Fruit fly (Drosophila melanogaster) whole organism, embryonic: ENCODE measurements around the gene bon.
A peak's percentile ranks its signal among the peaks of the same experiment; 100 is the strongest.

Experiments
- Antp ChIP-seq: fragments of 200-800 bp; sonication (Bioruptor generic); optimal IDR thresholded peaks from 3 replicates; lab custom pipeline; 2016; ENCODE audit warnings: missing biosample characterization, missing genetic modification characterization
- Atf6 ChIP-seq: fragments of 200-800 bp; sonication (Bioruptor generic); IDR thresholded peaks from 2 replicates; pipeline ENCODE4 v1.3.6; 2022; ENCODE audit warnings: missing biosample characterization, missing genetic modification characterization
- Blimp-1 ChIP-seq: fragments of 200-800 bp; sonication (Bioruptor generic); optimal IDR thresholded peaks from 3 replicates; lab custom pipeline; 2018; ENCODE audit warnings: missing biosample characterization, missing genetic modification characterization, mild to moderate bottlenecking, moderate library complexity, missing genetic modification reagents
- CG1024 ChIP-seq: fragments of 200-800 bp; sonication (Bioruptor generic); IDR thresholded peaks from 2 replicates; pipeline ENCODE4 v1.3.6; 2022; ENCODE audit warnings: missing biosample characterization, missing genetic modification characterization
- CG10543 ChIP-seq: fragments of 200-800 bp; sonication (Bioruptor generic); optimal IDR thresholded peaks from 3 replicates; lab custom pipeline; 2017; ENCODE audit warnings: missing biosample characterization, mild to moderate bottlenecking, missing genetic modification characterization, moderate library complexity
- CG11085 ChIP-seq: fragments of 200-800 bp; sonication (Bioruptor generic); IDR thresholded peaks from 2 replicates; pipeline ENCODE4 v1.3.6; 2022; ENCODE audit warnings: missing biosample characterization, missing genetic modification characterization
- CG11247 ChIP-seq: fragments of 200-800 bp; sonication (Bioruptor generic); IDR thresholded peaks from 2 replicates; pipeline ENCODE4 v1.3.6; 2022; ENCODE audit warnings: missing biosample characterization, missing genetic modification characterization
- CG11696 ChIP-seq: fragments of 200-800 bp; sonication (Bioruptor generic); IDR thresholded peaks from 2 replicates; pipeline ENCODE4 v1.3.6; 2022; ENCODE audit warnings: missing biosample characterization, missing genetic modification characterization
- CG13775 ChIP-seq: fragments of 200-800 bp; sonication (Bioruptor generic); optimal IDR thresholded peaks from 3 replicates; lab custom pipeline; 2017; ENCODE audit warnings: missing biosample characterization, mild to moderate bottlenecking, missing genetic modification characterization
- CG14014 ChIP-seq: fragments of 200-800 bp; sonication (Bioruptor generic); IDR thresholded peaks from 2 replicates; pipeline ENCODE4 v1.3.6; 2022; ENCODE audit warnings: missing biosample characterization, missing genetic modification characterization
- CG14710 ChIP-seq: fragments of 200-800 bp; sonication (Bioruptor generic); optimal IDR thresholded peaks from 3 replicates; lab custom pipeline; 2019; ENCODE audit warnings: missing biosample characterization, mild to moderate bottlenecking, missing genetic modification characterization, moderate library complexity
- CG15011 ChIP-seq: fragments of 200-800 bp; sonication (Bioruptor generic); optimal IDR thresholded peaks from 3 replicates; lab custom pipeline; 2018; ENCODE audit warnings: missing biosample characterization, mild to moderate bottlenecking, missing genetic modification characterization
- CG17385 ChIP-seq: fragments of 200-800 bp; sonication (Bioruptor generic); optimal IDR thresholded peaks from 3 replicates; lab custom pipeline; 2018; ENCODE audit warnings: missing biosample characterization, mild to moderate bottlenecking, missing genetic modification characterization
- CG17568 ChIP-seq: fragments of 200-800 bp; sonication (Bioruptor generic); optimal IDR thresholded peaks from 2 replicates; lab custom pipeline; 2018; ENCODE audit warnings: missing biosample characterization, mild to moderate bottlenecking, missing genetic modification characterization, moderate library complexity
- CG2116 ChIP-seq: fragments of 200-800 bp; sonication (Bioruptor generic); optimal IDR thresholded peaks from 3 replicates; lab custom pipeline; 2018; ENCODE audit warnings: missing biosample characterization, mild to moderate bottlenecking, missing genetic modification characterization
- CG32767 ChIP-seq: fragments of 200-800 bp; sonication (Bioruptor generic); IDR thresholded peaks from 2 replicates; pipeline ENCODE4 v1.3.6; 2022; ENCODE audit warnings: missing biosample characterization, missing genetic modification characterization
- CG34224 ChIP-seq: fragments of 200-800 bp; sonication (Bioruptor generic); IDR thresholded peaks from 3 replicates; pipeline ENCODE4 v1.3.6; 2022; ENCODE audit warnings: missing biosample characterization, missing genetic modification characterization; ENCODE audit not compliant: partially characterized antibody
- CG3995 ChIP-seq: fragments of 200-800 bp; sonication (Bioruptor generic); optimal IDR thresholded peaks from 3 replicates; lab custom pipeline; 2016; ENCODE audit warnings: missing biosample characterization, missing genetic modification characterization
- CG4820 ChIP-seq: fragments of 200-800 bp; sonication (Bioruptor generic); optimal IDR thresholded peaks from 3 replicates; lab custom pipeline; 2016; ENCODE audit warnings: missing biosample characterization, missing genetic modification characterization
- CG6175 ChIP-seq: fragments of 200-800 bp; sonication (Bioruptor generic); IDR thresholded peaks from 3 replicates; pipeline ENCODE4 v1.3.6; 2022; ENCODE audit warnings: missing biosample characterization, missing genetic modification characterization
- CG7987 ChIP-seq: fragments of 200-800 bp; sonication (Bioruptor generic); optimal IDR thresholded peaks from 2 replicates; lab custom pipeline; 2018; ENCODE audit warnings: missing biosample characterization, mild to moderate bottlenecking, missing genetic modification characterization, moderate library complexity
- CG8359 ChIP-seq: fragments of 200-800 bp; sonication (Bioruptor generic); optimal IDR thresholded peaks from 2 replicates; lab custom pipeline; 2017; ENCODE audit warnings: missing biosample characterization, mild to moderate bottlenecking, missing genetic modification characterization, borderline replicate concordance
- CG9609 ChIP-seq: fragments of 200-800 bp; sonication (Bioruptor generic); optimal IDR thresholded peaks from 3 replicates; lab custom pipeline; 2016; ENCODE audit warnings: missing biosample characterization, missing genetic modification characterization
- D19B ChIP-seq: fragments of 200-800 bp; sonication (Bioruptor generic); optimal IDR thresholded peaks from 2 replicates; lab custom pipeline; 2017; ENCODE audit warnings: missing biosample characterization, mild to moderate bottlenecking, missing genetic modification characterization
- Ets65A ChIP-seq: fragments of 200-800 bp; sonication (Bioruptor generic); peaks from one replicate; lab custom pipeline; 2016; ENCODE audit warnings: missing biosample characterization, missing genetic modification characterization
- Fer3 ChIP-seq: fragments of 200-800 bp; sonication (Bioruptor generic); optimal IDR thresholded peaks from 2 replicates; lab custom pipeline; 2018; ENCODE audit warnings: missing biosample characterization, mild to moderate bottlenecking, missing genetic modification characterization, moderate library complexity
- Gsc ChIP-seq: fragments of 200-800 bp; sonication (Bioruptor generic); IDR thresholded peaks from 2 replicates; pipeline ENCODE4 v1.3.6; 2022; ENCODE audit warnings: missing biosample characterization, missing genetic modification characterization
- Gug ChIP-seq: fragments of 200-800 bp; sonication (Bioruptor generic); IDR thresholded peaks from 4 replicates; pipeline ENCODE4 v1.3.6; 2022; ENCODE audit warnings: missing biosample characterization, missing genetic modification characterization
- HmgD ChIP-seq: fragments of 200-800 bp; sonication (Bioruptor generic); optimal IDR thresholded peaks from 3 replicates; lab custom pipeline; 2016; ENCODE audit warnings: missing biosample characterization, missing genetic modification characterization
- Med ChIP-seq: fragments of 200-800 bp; sonication (Bioruptor generic); peaks from one replicate; lab custom pipeline; 2016; ENCODE audit warnings: missing biosample characterization, missing genetic modification characterization, mild to moderate bottlenecking, inconsistent platforms, moderate library complexity
- Six4 ChIP-seq: fragments of 200-800 bp; sonication (Bioruptor generic); optimal IDR thresholded peaks from 2 replicates; lab custom pipeline; 2016; ENCODE audit warnings: missing biosample characterization, missing genetic modification characterization
- YL-1 ChIP-seq: fragments of 200-800 bp; sonication (Bioruptor generic); optimal IDR thresholded peaks from 3 replicates; lab custom pipeline; 2017; ENCODE audit warnings: missing biosample characterization, mild to moderate bottlenecking, missing genetic modification characterization
- cato ChIP-seq: fragments of 200-800 bp; sonication (Bioruptor generic); optimal IDR thresholded peaks from 2 replicates; lab custom pipeline; 2016; ENCODE audit warnings: missing biosample characterization, missing genetic modification characterization, borderline replicate concordance
- caup ChIP-seq: fragments of 200-800 bp; sonication (Bioruptor generic); optimal IDR thresholded peaks from 3 replicates; lab custom pipeline; 2017; ENCODE audit warnings: missing biosample characterization, mild to moderate bottlenecking, missing genetic modification characterization, moderate library complexity; ENCODE audit not compliant: severe bottlenecking
- ci ChIP-seq: fragments of 200-800 bp; sonication (Bioruptor generic); IDR thresholded peaks from 3 replicates; pipeline ENCODE4 v1.3.6; 2022; ENCODE audit warnings: missing biosample characterization, missing genetic modification characterization
- dati ChIP-seq: fragments of 200-800 bp; sonication (Bioruptor generic); IDR thresholded peaks from 2 replicates; pipeline ENCODE4 v1.3.6; 2022; ENCODE audit warnings: missing biosample characterization, missing genetic modification characterization
- dmrt11E ChIP-seq: fragments of 200-800 bp; sonication (Bioruptor generic); optimal IDR thresholded peaks from 3 replicates; lab custom pipeline; 2018; ENCODE audit warnings: missing biosample characterization, mild to moderate bottlenecking, missing genetic modification characterization, moderate library complexity
- ems ChIP-seq: fragments of 200-800 bp; sonication (Bioruptor generic); optimal IDR thresholded peaks from 3 replicates; lab custom pipeline; 2016; ENCODE audit warnings: missing biosample characterization, missing genetic modification characterization
- fd3F ChIP-seq: fragments of 200-800 bp; sonication (Bioruptor generic); optimal IDR thresholded peaks from 2 replicates; lab custom pipeline; 2018; ENCODE audit warnings: missing biosample characterization, mild to moderate bottlenecking, missing genetic modification characterization, moderate library complexity
- hb ChIP-seq: fragments of 200-800 bp; sonication (Bioruptor generic); IDR thresholded peaks from 3 replicates; pipeline ENCODE4 v1.3.6; 2022; ENCODE audit warnings: missing biosample characterization, missing genetic modification characterization; ENCODE audit not compliant: partially characterized antibody
- kay ChIP-seq: fragments of 200-800 bp; sonication (Bioruptor generic); optimal IDR thresholded peaks from 2 replicates; lab custom pipeline; 2016; ENCODE audit warnings: missing biosample characterization, missing genetic modification characterization
- maf-S ChIP-seq: fragments of 200-800 bp; sonication (Bioruptor generic); optimal IDR thresholded peaks from 2 replicates; lab custom pipeline; 2016; ENCODE audit warnings: missing biosample characterization, missing genetic modification characterization
- odd ChIP-seq: fragments of 200-800 bp; sonication (Bioruptor generic); optimal IDR thresholded peaks from 2 replicates; lab custom pipeline; 2017; ENCODE audit warnings: missing biosample characterization, mild to moderate bottlenecking, missing genetic modification characterization
- onecut ChIP-seq: fragments of 200-800 bp; sonication (Bioruptor generic); IDR thresholded peaks from 2 replicates; pipeline ENCODE4 v1.3.6; 2022; ENCODE audit warnings: missing biosample characterization, missing genetic modification characterization
- pan ChIP-seq, 4 experiments: fragments of >200 bp in 3 of 4; fragments of 200-800 bp in 1 of 4; sonication (Bioruptor generic) in 1 of 4; optimal IDR thresholded peaks in 3 of 4; IDR thresholded peaks in 1 of 4; 2 replicates each; pipeline versions ENCODE4 v1.3.6 to Lab custom; 2017 to 2022; ENCODE audit warnings: missing biosample characterization in 2 of 4, missing genetic modification characterization in 2 of 4, mixed read lengths in 1 of 4
- pho ChIP-seq: fragments of 200-800 bp; sonication (Bioruptor generic); optimal IDR thresholded peaks from 2 replicates; lab custom pipeline; 2016; ENCODE audit warnings: missing biosample characterization, missing genetic modification characterization
- ranshi ChIP-seq: fragments of 200-800 bp; sonication (Bioruptor generic); IDR thresholded peaks from 2 replicates; pipeline ENCODE4 v1.3.6; 2022; ENCODE audit warnings: missing biosample characterization, missing genetic modification characterization
- slbo ChIP-seq: fragments of 200-800 bp; sonication (Bioruptor generic); IDR thresholded peaks from 2 replicates; pipeline ENCODE4 v1.3.6; 2022; ENCODE audit warnings: missing biosample characterization, missing genetic modification characterization
- slp2 ChIP-seq: fragments of 200-800 bp; sonication (Bioruptor generic); optimal IDR thresholded peaks from 2 replicates; lab custom pipeline; 2016; ENCODE audit warnings: missing biosample characterization, missing genetic modification characterization

Gene bon

dm6 chr3R:20549017-20549854, 43.7 kb upstream of the bon start (continued):
- peak; percentile 19 for TF ChIP-seq Ets65A (GFP tag; lab: Kevin White, UChicago)
- TF ChIP-seq CG14014 (GFP tag; lab: Robert Waterston, UW) = no peak
- TF ChIP-seq YL-1 (GFP tag; lab: Kevin White, UChicago) = no peak
- TF ChIP-seq CG15011 = no peak
- no peak for TF ChIP-seq Blimp-1 (GFP tag; lab: Kevin White, UChicago)
- TF ChIP-seq CG34224 (GFP tag; lab: Robert Waterston, UW) = no peak
- TF ChIP-seq CG4820 = no peak
- TF ChIP-seq pho = no peak
- no peak for TF ChIP-seq dati (GFP tag; lab: Robert Waterston, UW)
- TF ChIP-seq D19B (GFP tag; lab: Kevin White, UChicago) = peak; percentile 84
- no peak for TF ChIP-seq CG11085 (GFP tag; lab: Robert Waterston, UW)
- peak; percentile 45 for TF ChIP-seq slbo
- TF ChIP-seq CG32767 (GFP tag; lab: Robert Waterston, UW) = no peak
- no peak for TF ChIP-seq dmrt11E (tag; lab: Kevin White, UChicago)
- TF ChIP-seq fd3F = no peak
- TF ChIP-seq Atf6 (GFP tag; lab: Robert Waterston, UW) = no peak
- no peak for TF ChIP-seq CG2116 (GFP tag; lab: Kevin White, UChicago)
- TF ChIP-seq Fer3 (tag; lab: Kevin White, UChicago) = no peak
- TF ChIP-seq cato = no peak
- no peak for TF ChIP-seq slp2 (GFP tag; lab: Kevin White, UChicago)
- no peak for TF ChIP-seq odd
- TF ChIP-seq Gug (GFP tag; lab: Robert Waterston, UW) = no peak
- no peak for TF ChIP-seq CG11247 (GFP tag; lab: Robert Waterston, UW)
- no peak for TF ChIP-seq Antp (GFP tag; lab: Kevin White, UChicago)
- no peak for TF ChIP-seq hb
- no peak for TF ChIP-seq onecut (GFP tag; lab: Robert Waterston, UW)
- TF ChIP-seq CG8359 (GFP tag; lab: Kevin White, UChicago) = no peak
- no peak for TF ChIP-seq kay (GFP tag; lab: Kevin White, UChicago)
- TF ChIP-seq CG3995 (GFP tag; lab: Kevin White, UChicago) = no peak
- no peak for TF ChIP-seq CG17385 (GFP tag; lab: Kevin White, UChicago)
- no peak for TF ChIP-seq CG6175 (GFP tag; lab: Robert Waterston, UW)
- no peak for TF ChIP-seq Six4 (GFP tag; lab: Kevin White, UChicago)
- no peak for TF ChIP-seq maf-S (GFP tag; lab: Kevin White, UChicago)
- no peak for TF ChIP-seq HmgD (GFP tag; lab: Kevin White, UChicago)
- no peak for TF ChIP-seq CG13775 (GFP tag; lab: Kevin White, UChicago)
- no peak for TF ChIP-seq CG14710 (tag; lab: Kevin White, UChicago)
- no peak for TF ChIP-seq CG17568 (GFP tag; lab: Kevin White, UChicago)
- TF ChIP-seq ranshi = no peak
- TF ChIP-seq CG11696 (GFP tag; lab: Robert Waterston, UW) = no peak
- 0 out of 3 replicates have a peak, but pooled peaks have one; percentile 10 for TF ChIP-seq ci (GFP tag; lab: Robert Waterston, UW)
- peak; percentile 35 for TF ChIP-seq CG10543 (GFP tag; lab: Kevin White, UChicago)
- TF ChIP-seq Med (GFP tag; lab: Kevin White, UChicago) = peak; percentile 79
- peak; percentile 20 for TF ChIP-seq CG7987 (GFP tag; lab: Kevin White, UChicago)
- TF ChIP-seq caup (GFP tag; lab: Kevin White, UChicago) = no peak
- TF ChIP-seq CG1024 = no peak
- no peak for TF ChIP-seq ems (GFP tag; lab: Kevin White, UChicago)
- no peak for TF ChIP-seq CG9609 (GFP tag; lab: Kevin White, UChicago)
- TF ChIP-seq pan (optimal IDR thresholded peaks at IDR 0.05; lab: Kevin White, UChicago) = no peak
- TF ChIP-seq pan (GFP tag; optimal IDR thresholded peaks at IDR 0.05 in 1 of 2, IDR thresholded peaks at IDR 0.05 in 1 of 2) = no peak
- TF ChIP-seq Gsc (GFP tag; lab: Robert Waterston, UW) = no peak
